Fruit fly (Drosophila melanogaster): ENCODE results near the gene tim.

tim gene

dm6 chr2L:3465918-3466727 is 41.8 kb downstream of the tim start, which contains the start of the genes msl-2 and ND-PDSW:
msl-2 (minus strand) TSS chr2L:3466112.
ND-PDSW (plus strand) TSS chr2L:3466157.
- TF ChIP-seq CG17801 (GFP tag; optimal IDR thresholded peaks at IDR 0.05; ENCODE audit: partially characterized antibody): no peak

dm6 chr2L:3465426-3465825 is 42.5 kb downstream of the tim start:
- no peak for TF ChIP-seq CG17801 (GFP tag; optimal IDR thresholded peaks at IDR 0.05; ENCODE audit: partially characterized antibody)

- no peak for TF ChIP-seq CG17801 (GFP tag; optimal IDR thresholded peaks at IDR 0.05; ENCODE audit: partially characterized antibody)
Observed at dm6 chr2L:3461760-3462159, 46.2 kb downstream of the tim start, which contains the start of gene CG3246. CG3246 (minus strand) TSS chr2L:3461952.

- peak; percentile 55 for TF ChIP-seq CG17801 (GFP tag; optimal IDR thresholded peaks at IDR 0.05; ENCODE audit: partially characterized antibody)
Observed at dm6 chr2L:3457007-3457406, 50.9 kb downstream of the tim start, which contains the start of the genes Cog3 and Sec5. Cog3 (minus strand) TSS chr2L:3457064. Sec5 (plus strand) TSS chr2L:3457302.

- peak; percentile 35 for TF ChIP-seq CG17801 (GFP tag; optimal IDR thresholded peaks at IDR 0.05; ENCODE audit: partially characterized antibody)
Observed at dm6 chr2L:3452286-3452685, 55.6 kb downstream of the tim start, which contains the start of gene CG12795. CG12795 (plus strand) TSS chr2L:3452466.

- TF ChIP-seq CG17801 (GFP tag; optimal IDR thresholded peaks at IDR 0.05; ENCODE audit: partially characterized antibody): peak; percentile 52
Observed at dm6 chr2L:3449555-3450320, 58.2 kb downstream of the tim start, which contains the start of gene Snx1. Snx1 (plus strand) TSS chr2L:3449683.

dm6 chr2L:3445655-3446054 is 62.3 kb downstream of the tim start, which contains the start of gene CG2772:
CG2772 (plus strand) TSS chr2L:3445992.
- no peak for TF ChIP-seq CG17801 (GFP tag; optimal IDR thresholded peaks at IDR 0.05; ENCODE audit: partially characterized antibody)

dm6 chr2L:3444789-3445188 is 63.1 kb downstream of the tim start:
- no peak for TF ChIP-seq CG17801 (GFP tag; optimal IDR thresholded peaks at IDR 0.05; ENCODE audit: partially characterized antibody)

Measured in ovary, adult (tissue).